Fruit fly (Drosophila melanogaster) whole organism, adult: ENCODE measurements around the gene Zasp67.

Experiments used
- CG11617 ChIP-seq: fragments of 200-800 bp; sonication (Bioruptor generic); optimal IDR thresholded peaks from 2 replicates; lab custom pipeline; 2017; ENCODE audit warnings: mild to moderate bottlenecking, missing biosample characterization, missing genetic modification reagents, missing genetic modification characterization
- CG12768 ChIP-seq: fragments of 200-800 bp; sonication (Bioruptor generic); optimal IDR thresholded peaks from 2 replicates; lab custom pipeline; 2017; ENCODE audit warnings: missing biosample characterization, missing genetic modification characterization, mild to moderate bottlenecking, moderate library complexity, missing genetic modification reagents
- CG14711 ChIP-seq: fragments of 200-800 bp; sonication (Bioruptor generic); optimal IDR thresholded peaks from 2 replicates; lab custom pipeline; 2018; ENCODE audit warnings: missing biosample characterization, mild to moderate bottlenecking, missing genetic modification characterization, moderate library complexity
- CG1620 ChIP-seq: fragments of 200-800 bp; sonication (Bioruptor generic); optimal IDR thresholded peaks from 2 replicates; lab custom pipeline; 2016; ENCODE audit warnings: missing biosample characterization, missing genetic modification characterization
- Clk ChIP-seq: fragments of 200-800 bp; sonication (Bioruptor generic); optimal IDR thresholded peaks from 2 replicates; lab custom pipeline; 2017; ENCODE audit warnings: missing biosample characterization, missing genetic modification characterization
- Hr96 ChIP-seq: fragments of 200-800 bp; sonication (Bioruptor generic); optimal IDR thresholded peaks from 2 replicates; lab custom pipeline; 2016; ENCODE audit warnings: missing biosample characterization, missing genetic modification characterization
- bab1 ChIP-seq: fragments of 200-800 bp; sonication (Bioruptor generic); optimal IDR thresholded peaks from 3 replicates; lab custom pipeline; 2019; ENCODE audit warnings: missing biosample characterization, mild to moderate bottlenecking, missing genetic modification characterization, moderate library complexity
- cic ChIP-seq: fragments of 200-800 bp; sonication (Bioruptor generic); optimal IDR thresholded peaks from 2 replicates; lab custom pipeline; 2017; ENCODE audit warnings: missing biosample characterization, mild to moderate bottlenecking, missing genetic modification characterization, moderate library complexity
- cnc ChIP-seq, 2 experiments: fragments of >200 bp; optimal IDR thresholded peaks; 2 replicates each; lab custom pipeline; 2017

- no peak for TF ChIP-seq Hr96 (GFP tag; lab: Kevin White, UChicago)
- TF ChIP-seq CG11617 (GFP tag; lab: Kevin White, UChicago) = no peak
- no peak for TF ChIP-seq cic (GFP tag; lab: Kevin White, UChicago)
- no peak for TF ChIP-seq CG14711 (tag; lab: Kevin White, UChicago)
- no peak for TF ChIP-seq CG12768
- TF ChIP-seq Clk (GFP tag; lab: Kevin White, UChicago) = no peak
- TF ChIP-seq bab1 = no peak
- no peak for TF ChIP-seq CG1620 (GFP tag; lab: Kevin White, UChicago)
- TF ChIP-seq cnc (optimal IDR thresholded peaks at IDR 0.05; lab: Kevin White, UChicago) = no peak
Observed at dm6 chr3L:9814621-9815020, 17.1 kb upstream of the Zasp67 start.
